Worm (Caenorhabditis elegans) whole organism, L1 larva: ENCODE measurements around the gene F55G11.8.

Experiments
- C16A3.4 ChIP-seq: fragments of 150-350 bp; optimal IDR thresholded peaks from 2 replicates; lab custom pipeline; 2014; ENCODE audit warnings: missing biosample characterization, missing genetic modification characterization
- C34B4.2 ChIP-seq: sonication (generic microtip); optimal IDR thresholded peaks from 2 replicates; lab custom pipeline; 2017; ENCODE audit warnings: mild to moderate bottlenecking, missing genetic modification characterization, missing compliant biosample characterization
- F16B12.6 ChIP-seq: fragments of 150-350 bp; optimal IDR thresholded peaks from 2 replicates; lab custom pipeline; 2014; ENCODE audit warnings: missing biosample characterization, missing genetic modification characterization
- Y116A8C.19 ChIP-seq: sonication (generic microtip); optimal IDR thresholded peaks from 2 replicates; lab custom pipeline; 2016; ENCODE audit warnings: missing compliant biosample characterization, missing genetic modification characterization, borderline replicate concordance
- alr-1 ChIP-seq: fragments of 200-800 bp; sonication (Bioruptor generic); optimal IDR thresholded peaks from 2 replicates; lab custom pipeline; 2018; ENCODE audit warnings: borderline replicate concordance, mild to moderate bottlenecking, missing genetic modification characterization, missing compliant biosample characterization
- aly-2 ChIP-seq: fragments of 150-350 bp; optimal IDR thresholded peaks from 2 replicates; lab custom pipeline; 2014; ENCODE audit warnings: missing biosample characterization, missing genetic modification characterization
- blmp-1 ChIP-seq: fragments of 150-350 bp; optimal IDR thresholded peaks from 2 replicates; lab custom pipeline; 2014; ENCODE audit warnings: missing biosample characterization, missing genetic modification characterization
- ceh-8 ChIP-seq: fragments of 200-800 bp; sonication (Bioruptor generic); optimal IDR thresholded peaks from 2 replicates; lab custom pipeline; 2018; ENCODE audit warnings: mild to moderate bottlenecking, missing genetic modification characterization, moderate library complexity, missing compliant biosample characterization
- ceh-82 ChIP-seq, 3 experiments: fragments of 150-350 bp in 1 of 3; sonication (generic microtip) in 2 of 3; optimal IDR thresholded peaks; 2 replicates each; lab custom pipeline; 2014 to 2017; ENCODE audit warnings: missing biosample characterization in 3 of 3, missing genetic modification characterization in 3 of 3
- ceh-88 ChIP-seq: fragments of 200-800 bp; sonication (Bioruptor generic); IDR thresholded peaks from 2 replicates; pipeline ENCODE4 v1.3.6; 2022; ENCODE audit warnings: missing genetic modification characterization, missing compliant biosample characterization
- ces-1 ChIP-seq: fragments of 150-350 bp; optimal IDR thresholded peaks from 2 replicates; lab custom pipeline; 2014; ENCODE audit warnings: missing biosample characterization, missing genetic modification reagents, missing genetic modification characterization
- efl-1 ChIP-seq, 4 experiments: fragments of 150-350 bp; optimal IDR thresholded peaks in 3 of 4; peaks in 1 of 4; 1 replicate in 1 of 4; 2 replicates in 3 of 4; lab custom pipeline; 2014; ENCODE audit warnings: missing biosample characterization in 2 of 4, missing genetic modification characterization in 2 of 4, missing genetic modification reagents in 2 of 4
- egl-13 ChIP-seq: sonication (generic microtip); optimal IDR thresholded peaks from 2 replicates; lab custom pipeline; 2016; ENCODE audit warnings: missing genotype, missing genetic modification reagents, missing genetic modification characterization, missing compliant biosample characterization
- egl-27 ChIP-seq, 2 experiments: fragments of 150-350 bp in 1 of 2; sonication (generic microtip); optimal IDR thresholded peaks; 3 replicates each; lab custom pipeline; 2017 to 2018; ENCODE audit warnings: missing biosample characterization in 2 of 2, missing genetic modification characterization in 2 of 2, missing genetic modification reagents in 2 of 2
- elt-2 ChIP-seq: sonication (generic microtip); optimal IDR thresholded peaks from 2 replicates; lab custom pipeline; 2016; ENCODE audit warnings: missing genetic modification characterization, mild to moderate bottlenecking, inconsistent platforms, missing compliant biosample characterization, missing genetic modification reagents
- elt-3 ChIP-seq, 6 experiments: fragments of 150-350 bp in 1 of 6; sonication (generic microtip); optimal IDR thresholded peaks; 2 replicates each; lab custom pipeline; 2017 to 2018; ENCODE audit warnings: missing biosample characterization in 6 of 6, missing genetic modification characterization in 6 of 6, inconsistent platforms in 1 of 6
- ets-5 ChIP-seq: fragments of 200-800 bp; sonication (Bioruptor generic); IDR thresholded peaks from 2 replicates; pipeline ENCODE4 v1.3.6; 2022; ENCODE audit warnings: missing genetic modification characterization, missing compliant biosample characterization
- fkh-4 ChIP-seq: sonication (generic microtip); optimal IDR thresholded peaks from 2 replicates; lab custom pipeline; 2016; ENCODE audit warnings: missing compliant biosample characterization, missing genetic modification characterization, borderline replicate concordance
- fos-1 ChIP-seq: fragments of 150-350 bp; optimal IDR thresholded peaks from 2 replicates; lab custom pipeline; 2014; ENCODE audit warnings: missing biosample characterization, missing genetic modification characterization
- hlh-4 ChIP-seq: sonication (generic microtip); optimal IDR thresholded peaks from 2 replicates; lab custom pipeline; 2016; ENCODE audit warnings: mild to moderate bottlenecking, missing genetic modification characterization, missing compliant biosample characterization
- irx-1 ChIP-seq: sonication (generic microtip); optimal IDR thresholded peaks from 2 replicates; lab custom pipeline; 2016; ENCODE audit warnings: missing genetic modification characterization, missing compliant biosample characterization
- isw-1 ChIP-seq: fragments of 200-800 bp; sonication (Bioruptor generic); IDR thresholded peaks from 2 replicates; pipeline ENCODE4 v1.3.6; 2022; ENCODE audit warnings: missing genetic modification characterization, missing compliant biosample characterization
- jun-1 ChIP-seq: fragments of 150-350 bp; optimal IDR thresholded peaks from 2 replicates; lab custom pipeline; 2014; ENCODE audit warnings: missing biosample characterization, missing genetic modification reagents, missing genetic modification characterization
- lin-13 ChIP-seq: fragments of 150-350 bp; optimal IDR thresholded peaks from 2 replicates; lab custom pipeline; 2014; ENCODE audit warnings: missing biosample characterization, missing genetic modification reagents, missing genetic modification characterization
- lin-14 ChIP-seq: fragments of 200-800 bp; sonication (Bioruptor generic); optimal IDR thresholded peaks from 2 replicates; lab custom pipeline; 2018; ENCODE audit warnings: mild to moderate bottlenecking, missing genetic modification characterization, moderate library complexity, missing compliant biosample characterization
- lin-15B ChIP-seq: fragments of 150-350 bp; sonication (generic microtip); optimal IDR thresholded peaks from 3 replicates; lab custom pipeline; 2014; ENCODE audit warnings: missing biosample characterization, missing genetic modification characterization
- lin-39 ChIP-seq: fragments of 150-350 bp; optimal IDR thresholded peaks from 2 replicates; lab custom pipeline; 2014; ENCODE audit warnings: missing biosample characterization, missing genetic modification reagents, missing genetic modification characterization
- lir-3 ChIP-seq: sonication (generic microtip); optimal IDR thresholded peaks from 2 replicates; lab custom pipeline; 2016; ENCODE audit warnings: mild to moderate bottlenecking, missing genetic modification characterization, moderate library complexity, missing compliant biosample characterization; ENCODE audit not compliant: poor library complexity
- lsy-2 ChIP-seq, 2 experiments: fragments of 150-350 bp; optimal IDR thresholded peaks; 2 replicates each; lab custom pipeline; 2014; ENCODE audit warnings: missing biosample characterization in 2 of 2, missing genetic modification characterization in 2 of 2
- mab-9 ChIP-seq: fragments of 200-800 bp; sonication (Bioruptor generic); IDR thresholded peaks from 2 replicates; pipeline ENCODE4 v1.3.6; 2022; ENCODE audit warnings: missing genetic modification reagents, missing genetic modification characterization, missing compliant biosample characterization
- mdl-1 ChIP-seq, 2 experiments: fragments of 150-350 bp; optimal IDR thresholded peaks; 2 replicates each; lab custom pipeline; 2014 to 2017; ENCODE audit warnings: missing biosample characterization in 2 of 2, missing genetic modification characterization in 2 of 2, inconsistent platforms in 1 of 2
- mef-2 ChIP-seq: fragments of 150-350 bp; optimal IDR thresholded peaks from 2 replicates; lab custom pipeline; 2014; ENCODE audit warnings: missing biosample characterization, missing genetic modification characterization
- mep-1 ChIP-seq: fragments of 150-350 bp; optimal IDR thresholded peaks from 2 replicates; lab custom pipeline; 2014; ENCODE audit warnings: missing biosample characterization, missing genetic modification characterization
- nhr-20 ChIP-seq: sonication (generic microtip); optimal IDR thresholded peaks from 2 replicates; lab custom pipeline; 2016; ENCODE audit warnings: mild to moderate bottlenecking, missing genetic modification characterization, missing compliant biosample characterization
- nhr-237 ChIP-seq: fragments of 150-350 bp; optimal IDR thresholded peaks from 2 replicates; lab custom pipeline; 2014; ENCODE audit warnings: missing biosample characterization, missing genetic modification characterization
- nhr-47 ChIP-seq: sonication (generic microtip); optimal IDR thresholded peaks from 2 replicates; lab custom pipeline; 2016; ENCODE audit warnings: mild to moderate bottlenecking, missing genetic modification characterization, moderate library complexity, missing compliant biosample characterization
- nhr-71 ChIP-seq: sonication (generic microtip); optimal IDR thresholded peaks from 2 replicates; lab custom pipeline; 2016; ENCODE audit warnings: mild to moderate bottlenecking, missing genetic modification characterization, moderate library complexity, missing compliant biosample characterization
- nhr-84 ChIP-seq: sonication (generic microtip); optimal IDR thresholded peaks from 2 replicates; lab custom pipeline; 2017; ENCODE audit warnings: missing biosample characterization, missing genetic modification characterization
- nhr-85 ChIP-seq: sonication (generic microtip); peaks from one replicate; lab custom pipeline; 2016; ENCODE audit warnings: missing genetic modification characterization, inconsistent platforms, missing compliant biosample characterization
- nhr-90 ChIP-seq: sonication (generic microtip); optimal IDR thresholded peaks from 2 replicates; lab custom pipeline; 2016; ENCODE audit warnings: mild to moderate bottlenecking, missing genetic modification characterization, missing compliant biosample characterization; ENCODE audit not compliant: poor library complexity
- pqm-1 ChIP-seq: sonication (generic microtip); optimal IDR thresholded peaks from 3 replicates; lab custom pipeline; 2017; ENCODE audit warnings: missing biosample characterization, missing genetic modification characterization
- snpc-4 ChIP-seq: fragments of 150-350 bp; optimal IDR thresholded peaks from 2 replicates; lab custom pipeline; 2014; ENCODE audit warnings: missing biosample characterization, missing genetic modification characterization
- sptf-1 ChIP-seq: fragments of 150-350 bp; optimal IDR thresholded peaks from 2 replicates; lab custom pipeline; 2014; ENCODE audit warnings: missing biosample characterization, missing genetic modification characterization
- unc-30 ChIP-seq: sonication (generic microtip); optimal IDR thresholded peaks from 2 replicates; lab custom pipeline; 2017; ENCODE audit warnings: missing biosample characterization, missing genetic modification characterization
- unc-62 ChIP-seq: fragments of 150-350 bp; optimal IDR thresholded peaks from 2 replicates; lab custom pipeline; 2014; ENCODE audit warnings: missing biosample characterization, missing genetic modification reagents, missing genetic modification characterization
- unc-98 ChIP-seq: fragments of 200-800 bp; sonication (Bioruptor generic); IDR thresholded peaks from 2 replicates; pipeline ENCODE4 v1.3.6; 2022; ENCODE audit warnings: missing genetic modification characterization, missing compliant biosample characterization
- vab-15 ChIP-seq: sonication (generic microtip); optimal IDR thresholded peaks from 2 replicates; lab custom pipeline; 2017; ENCODE audit warnings: missing genotype, mild to moderate bottlenecking, missing genetic modification characterization, missing compliant biosample characterization
- zag-1 ChIP-seq: fragments of 150-350 bp; optimal IDR thresholded peaks from 2 replicates; lab custom pipeline; 2014; ENCODE audit warnings: missing biosample characterization, missing genetic modification characterization
- zip-4 ChIP-seq: fragments of 200-800 bp; sonication (Bioruptor generic); optimal IDR thresholded peaks from 2 replicates; lab custom pipeline; 2018; ENCODE audit warnings: mild to moderate bottlenecking, missing genetic modification characterization, moderate library complexity, missing compliant biosample characterization
- ztf-11 ChIP-seq, 2 experiments: sonication (generic microtip); optimal IDR thresholded peaks; 2 replicates each; lab custom pipeline; 2016 to 2017; ENCODE audit warnings: missing genetic modification characterization in 2 of 2, missing biosample characterization in 1 of 2, missing compliant biosample characterization in 1 of 2

F55G11.8 gene

DNA sequence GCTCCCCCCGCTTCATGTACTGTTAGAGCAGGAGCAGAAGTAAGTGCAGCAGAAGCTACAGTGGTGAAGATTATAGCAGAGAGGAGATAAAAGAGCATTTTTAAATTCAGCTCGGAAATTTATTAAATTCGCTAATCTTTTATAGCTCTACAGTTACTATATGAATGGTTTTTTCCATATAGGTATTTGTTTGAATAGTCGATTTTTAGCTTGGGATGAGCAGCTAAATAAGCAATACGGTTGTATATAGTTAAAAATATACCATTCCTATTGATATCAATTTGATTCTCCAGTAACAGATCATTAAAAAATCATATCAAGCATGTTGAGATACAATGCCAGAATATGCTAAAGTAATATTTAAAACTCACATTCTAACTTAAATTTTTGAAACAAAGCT, 36.0 kb upstream of the F55G11.8 start, which contains the start of gene srlf-5:
TSS of gene srlf-5 (minus strand) at position 101 of the 400 bp plus-strand sequence.
- TF ChIP-seq nhr-84 (no peak), elt-2 (tag; lab: Kevin White, UChicago) (no peak), mab-9 (GFP tag; lab: Robert Waterston, UW) (no peak), ces-1 (no peak), zag-1 (tag; lab: Kevin White, UChicago) (no peak), hlh-4 (tag; lab: Kevin White, UChicago) (no peak), pqm-1 (tag; lab: Kevin White, UChicago) (no peak), mep-1 (tag; lab: Kevin White, UChicago) (no peak), mdl-1 (tag; optimal IDR thresholded peaks at IDR 0.05; lab: Kevin White, UChicago) (no peak), ceh-82 (tag; optimal IDR thresholded peaks at IDR 0.05; lab: Kevin White, UChicago) (no peak), F16B12.6 (tag; lab: Kevin White, UChicago) (no peak), lin-15B (tag; lab: Kevin White, UChicago) (no peak), lir-3 (no peak), ceh-8 (GFP tag; lab: Kevin White, UChicago) (no peak), ztf-11 (tag; optimal IDR thresholded peaks at IDR 0.05; lab: Kevin White, UChicago) (no peak), Y116A8C.19 (tag; lab: Kevin White, UChicago) (no peak), aly-2 (no peak)

- TF ChIP-seq C34B4.2 (tag; lab: Kevin White, UChicago) (no peak), mep-1 (tag; lab: Kevin White, UChicago) (no peak), nhr-85 (tag; lab: Kevin White, UChicago) (no peak), elt-3 (tag; optimal IDR thresholded peaks at IDR 0.05; lab: Kevin White, UChicago) (no peak), jun-1 (tag; lab: Kevin White, UChicago) (no peak), egl-27 (tag; optimal IDR thresholded peaks at IDR 0.05; lab: Kevin White, UChicago) (no peak), mab-9 (GFP tag; lab: Robert Waterston, UW) (no peak), lsy-2 (tag; optimal IDR thresholded peaks at IDR 0.05; lab: Kevin White, UChicago) (no peak), alr-1 (tag; lab: Kevin White, UChicago) (no peak), ceh-88 (no peak), isw-1 (GFP tag; lab: Robert Waterston, UW) (no peak), nhr-90 (tag; lab: Kevin White, UChicago) (peak; percentile 28), Y116A8C.19 (tag; lab: Kevin White, UChicago) (no peak), lin-39 (tag; lab: Kevin White, UChicago) (no peak), fkh-4 (no peak), ets-5 (GFP tag; lab: Robert Waterston, UW) (no peak), unc-98 (GFP tag; lab: Robert Waterston, UW) (no peak), unc-30 (no peak), lin-15B (tag; lab: Kevin White, UChicago) (no peak), mef-2 (tag; lab: Kevin White, UChicago) (no peak), nhr-20 (peak; percentile 14), sptf-1 (tag; lab: Kevin White, UChicago) (no peak), irx-1 (tag; lab: Kevin White, UChicago) (no peak), nhr-47 (tag; lab: Kevin White, UChicago) (no peak), nhr-71 (peak; percentile 40), lin-14 (no peak), efl-1 (optimal IDR thresholded peaks at IDR 0.05; lab: Kevin White, UChicago) (no peak), efl-1 (GFP tag; optimal IDR thresholded peaks at IDR 0.05 in 1 of 2; lab: Kevin White, UChicago) (no peak), fos-1 (tag; lab: Kevin White, UChicago) (no peak), C16A3.4 (tag; lab: Kevin White, UChicago) (no peak), ceh-8 (GFP tag; lab: Kevin White, UChicago) (no peak), nhr-84 (no peak), zag-1 (tag; lab: Kevin White, UChicago) (no peak), egl-13 (no peak), zip-4 (GFP tag; lab: Kevin White, UChicago) (no peak), blmp-1 (tag; lab: Kevin White, UChicago) (no peak), nhr-237 (tag; lab: Kevin White, UChicago) (no peak), unc-62 (GFP tag; lab: Kevin White, UChicago) (no peak), lin-13 (GFP tag; lab: Kevin White, UChicago) (no peak), snpc-4 (tag; lab: Kevin White, UChicago) (no peak), vab-15 (tag; lab: Kevin White, UChicago) (no peak)
Measured at ce11 chrIV:12936221-12936776, 26.3 kb upstream of the F55G11.8 start, which contains the start of the genes cld-1 and dod-21. Gene cld-1 (minus strand): TSS chrIV:12936271. Gene dod-21 (plus strand): TSS chrIV:12936738.
